Worm (Caenorhabditis elegans) whole organism, early embryonic: Measurements from ENCODE around the gene F42F12.3.

Experiments used
- B0310.2 ChIP-seq: sonication (generic microtip); optimal IDR thresholded peaks from 2 replicates; lab custom pipeline; 2016; ENCODE audit warnings: mild to moderate bottlenecking, missing genetic modification characterization, missing compliant biosample characterization
- aly-1 ChIP-seq: sonication (generic microtip); optimal IDR thresholded peaks from 2 replicates; lab custom pipeline; 2016; ENCODE audit warnings: missing genetic modification characterization, missing compliant biosample characterization
- ama-1 ChIP-seq: fragments of 150-350 bp; optimal IDR thresholded peaks from 2 replicates; lab custom pipeline; 2014
- ceh-36 ChIP-seq: sonication (generic microtip); optimal IDR thresholded peaks from 2 replicates; lab custom pipeline; 2016; ENCODE audit warnings: missing genetic modification characterization, inconsistent platforms, missing compliant biosample characterization
- ets-7 ChIP-seq: sonication (generic microtip); optimal IDR thresholded peaks from 2 replicates; lab custom pipeline; 2016; ENCODE audit warnings: missing genotype, missing genetic modification characterization, missing compliant biosample characterization
- flt-1 ChIP-seq: fragments of 200-800 bp; sonication (Bioruptor generic); IDR thresholded peaks from 2 replicates; pipeline ENCODE4 v1.3.6; 2022; ENCODE audit warnings: missing genetic modification characterization, missing compliant biosample characterization
- hmbx-1 ChIP-seq: sonication (generic microtip); optimal IDR thresholded peaks from 2 replicates; lab custom pipeline; 2016; ENCODE audit warnings: mild to moderate bottlenecking, missing genetic modification characterization, missing compliant biosample characterization
- hmg-4 ChIP-seq: fragments of 200-800 bp; sonication (Bioruptor generic); optimal IDR thresholded peaks from 2 replicates; lab custom pipeline; 2018; ENCODE audit warnings: mild to moderate bottlenecking, missing genetic modification characterization, missing compliant biosample characterization
- pes-1 ChIP-seq: fragments of 200-800 bp; sonication (Bioruptor generic); IDR thresholded peaks from 2 replicates; pipeline ENCODE4 v1.3.6; 2022; ENCODE audit warnings: missing genetic modification reagents, missing genetic modification characterization, missing compliant biosample characterization

DNA sequence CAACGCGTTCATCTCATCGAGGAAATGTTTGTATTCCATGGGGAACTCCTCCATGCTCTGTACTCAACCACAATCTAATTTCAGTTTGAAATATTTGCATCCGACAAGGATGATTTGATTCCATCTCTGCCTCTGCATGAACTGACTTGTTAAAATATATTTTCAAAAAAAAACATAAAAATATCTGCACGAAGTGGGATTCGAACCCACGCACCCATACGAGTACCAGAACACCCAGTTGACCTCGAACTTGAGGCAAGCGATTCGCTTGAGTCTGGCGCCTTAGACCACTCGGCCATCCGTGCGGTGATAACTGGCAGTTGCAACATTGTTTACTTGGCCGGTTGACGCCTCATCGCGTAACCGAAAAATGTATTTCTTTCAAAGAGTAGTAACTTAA is 2.6 kb upstream of the F42F12.3 start:
- no peak; the same call in 1 of the 2 replicates for TF ChIP-seq pes-1 (GFP tag; lab: Robert Waterston, UW)
- TF ChIP-seq ets-7 (tag; lab: Kevin White, UChicago) = no peak
- no peak for TF ChIP-seq ama-1 (lab: Kevin White, UChicago)
- TF ChIP-seq B0310.2 (tag; lab: Kevin White, UChicago) = no peak
- no peak for TF ChIP-seq aly-1 (tag; lab: Kevin White, UChicago)
- no peak for TF ChIP-seq hmg-4 (GFP tag; lab: Kevin White, UChicago)
- no peak for TF ChIP-seq flt-1
- peak; percentile 11 for TF ChIP-seq ceh-36 (tag; lab: Kevin White, UChicago)
- no peak for TF ChIP-seq hmbx-1 (tag; lab: Kevin White, UChicago)
